Worm (Caenorhabditis elegans) whole organism, L4/young adult: Measurements from ENCODE around the gene Y116A8C.463.

Experiments used
- dao-5 ChIP-seq: sonication (generic microtip); optimal IDR thresholded peaks from 2 replicates; lab custom pipeline; 2016; ENCODE audit warnings: missing genotype, missing genetic modification characterization, moderate library complexity, missing compliant biosample characterization
- him-1 ChIP-seq: sonication (generic microtip); optimal IDR thresholded peaks from 2 replicates; lab custom pipeline; 2016; ENCODE audit warnings: missing genotype, missing genetic modification reagents, missing genetic modification characterization, missing compliant biosample characterization

DNA sequence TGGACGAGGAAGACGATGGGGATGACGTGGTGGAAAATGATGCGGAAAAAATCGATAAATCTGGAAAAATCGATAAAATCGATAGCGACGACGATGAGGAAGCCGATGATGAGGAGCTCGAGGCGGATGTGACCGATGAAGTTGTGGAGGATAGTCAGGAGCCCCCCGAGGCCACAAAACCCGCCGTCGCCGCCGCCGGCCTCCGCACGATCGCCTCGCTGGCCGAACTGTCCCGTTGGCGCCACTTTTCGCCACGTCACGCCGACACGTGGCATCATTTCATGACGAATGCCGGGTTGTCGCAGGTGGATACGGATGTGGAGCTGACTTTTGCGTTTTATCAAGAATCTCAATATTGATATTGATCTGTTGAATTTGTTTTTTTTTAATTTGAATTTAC lies 42.9 kb downstream of the Y116A8C.463 start:
- TF ChIP-seq dao-5 (tag; lab: Kevin White, UChicago) = no peak
- no peak for TF ChIP-seq him-1 (tag; lab: Kevin White, UChicago)
